Fruit fly (Drosophila melanogaster) whole organism, embryonic: Measurements from ENCODE around the gene GlnRS.

Experiments
- Atf3 ChIP-seq: fragments of 200-800 bp; sonication (Bioruptor generic); optimal IDR thresholded peaks from 3 replicates; lab custom pipeline; 2016; ENCODE audit warnings: missing biosample characterization, missing genetic modification characterization
- Bgb ChIP-seq: fragments of 200-800 bp; sonication (Bioruptor generic); IDR thresholded peaks from 2 replicates; pipeline ENCODE4 v1.3.6; 2022; ENCODE audit warnings: missing biosample characterization, missing genetic modification characterization; ENCODE audit not compliant: partially characterized antibody
- Bteb2 ChIP-seq: fragments of 200-800 bp; sonication (Bioruptor generic); optimal IDR thresholded peaks from 2 replicates; lab custom pipeline; 2016; ENCODE audit warnings: missing biosample characterization, missing genetic modification characterization
- CG10274 ChIP-seq: fragments of 200-800 bp; sonication (Bioruptor generic); optimal IDR thresholded peaks from 3 replicates; lab custom pipeline; 2017; ENCODE audit warnings: missing biosample characterization, mild to moderate bottlenecking, missing genetic modification characterization
- CG11456 ChIP-seq: fragments of 200-800 bp; sonication (Bioruptor generic); IDR thresholded peaks from 3 replicates; pipeline ENCODE4 v1.3.6; 2022; ENCODE audit warnings: missing biosample characterization, missing genetic modification characterization
- CG12299 ChIP-seq: fragments of 200-800 bp; sonication (Bioruptor generic); optimal IDR thresholded peaks from 2 replicates; lab custom pipeline; 2018; ENCODE audit warnings: missing biosample characterization, mild to moderate bottlenecking, missing genetic modification characterization
- CG1233 ChIP-seq: fragments of 200-800 bp; sonication (Bioruptor generic); optimal IDR thresholded peaks from 4 replicates; lab custom pipeline; 2018; ENCODE audit warnings: missing biosample characterization, mild to moderate bottlenecking, missing genetic modification characterization
- CG12769 ChIP-seq: fragments of 200-800 bp; sonication (Bioruptor generic); optimal IDR thresholded peaks from 2 replicates; lab custom pipeline; 2019; ENCODE audit warnings: missing biosample characterization, mild to moderate bottlenecking, missing genetic modification characterization, moderate library complexity
- CG13287 ChIP-seq: fragments of 200-800 bp; sonication (Bioruptor generic); IDR thresholded peaks from 2 replicates; pipeline ENCODE4 v1.3.6; 2022; ENCODE audit warnings: missing biosample characterization, missing genetic modification characterization; ENCODE audit not compliant: partially characterized antibody
- CG15514 ChIP-seq: fragments of 200-800 bp; sonication (Bioruptor generic); optimal IDR thresholded peaks from 3 replicates; lab custom pipeline; 2017; ENCODE audit warnings: missing biosample characterization, missing genetic modification characterization, mild to moderate bottlenecking, moderate library complexity, missing genetic modification reagents
- CG16779 ChIP-seq: fragments of 200-800 bp; sonication (Bioruptor generic); IDR thresholded peaks from 2 replicates; pipeline ENCODE4 v1.3.6; 2022; ENCODE audit warnings: missing biosample characterization, missing genetic modification characterization
- CG17328 ChIP-seq: fragments of 200-800 bp; sonication (Bioruptor generic); IDR thresholded peaks from 2 replicates; pipeline ENCODE4 v1.3.6; 2022; ENCODE audit warnings: missing biosample characterization, missing genetic modification characterization
- CG17912 ChIP-seq: fragments of 200-800 bp; sonication (Bioruptor generic); optimal IDR thresholded peaks from 2 replicates; lab custom pipeline; 2018; ENCODE audit warnings: missing biosample characterization, mild to moderate bottlenecking, missing genetic modification characterization
- CG1792 ChIP-seq: fragments of 200-800 bp; sonication (Bioruptor generic); optimal IDR thresholded peaks from 2 replicates; lab custom pipeline; 2016; ENCODE audit warnings: missing biosample characterization, missing genetic modification characterization
- CG1832 ChIP-seq: fragments of 200-800 bp; sonication (Bioruptor generic); optimal IDR thresholded peaks from 2 replicates; lab custom pipeline; 2017; ENCODE audit warnings: missing biosample characterization, mild to moderate bottlenecking, missing genetic modification characterization, inconsistent platforms
- CG31224 ChIP-seq: fragments of 200-800 bp; sonication (Bioruptor generic); IDR thresholded peaks from 2 replicates; pipeline ENCODE4 v1.3.6; 2022; ENCODE audit warnings: missing biosample characterization, missing genetic modification characterization
- CG32532 ChIP-seq: fragments of 200-800 bp; sonication (Bioruptor generic); IDR thresholded peaks from 2 replicates; pipeline ENCODE4 v1.3.6; 2022; ENCODE audit warnings: missing biosample characterization, missing genetic modification characterization
- CG33213 ChIP-seq: fragments of 200-800 bp; sonication (Bioruptor generic); optimal IDR thresholded peaks from 3 replicates; lab custom pipeline; 2016; ENCODE audit warnings: missing biosample characterization, missing genetic modification characterization
- CG33557 ChIP-seq: fragments of 200-800 bp; sonication (Bioruptor generic); optimal IDR thresholded peaks from 2 replicates; lab custom pipeline; 2019; ENCODE audit warnings: missing biosample characterization, mild to moderate bottlenecking, missing genetic modification characterization, moderate library complexity
- CG34224 ChIP-seq: fragments of 200-800 bp; sonication (Bioruptor generic); IDR thresholded peaks from 3 replicates; pipeline ENCODE4 v1.3.6; 2022; ENCODE audit warnings: missing biosample characterization, missing genetic modification characterization; ENCODE audit not compliant: partially characterized antibody
- CG34422 ChIP-seq: fragments of 200-800 bp; sonication (Bioruptor generic); IDR thresholded peaks from 3 replicates; pipeline ENCODE4 v1.3.6; 2022; ENCODE audit warnings: missing biosample characterization, missing genetic modification characterization
- CG7357 ChIP-seq: fragments of 200-800 bp; sonication (Bioruptor generic); IDR thresholded peaks from 3 replicates; pipeline ENCODE4 v1.3.6; 2022; ENCODE audit warnings: missing biosample characterization, missing genetic modification characterization
- CG7928 ChIP-seq: fragments of 200-800 bp; sonication (Bioruptor generic); optimal IDR thresholded peaks from 2 replicates; lab custom pipeline; 2017; ENCODE audit warnings: missing biosample characterization, mild to moderate bottlenecking, missing genetic modification characterization
- CHES-1-like ChIP-seq: fragments of 200-800 bp; sonication (Bioruptor generic); optimal IDR thresholded peaks from 2 replicates; lab custom pipeline; 2016; ENCODE audit warnings: missing biosample characterization, missing genetic modification characterization
- CoRest ChIP-seq: fragments of 200-800 bp; sonication (Bioruptor generic); optimal IDR thresholded peaks from 3 replicates; lab custom pipeline; 2018; ENCODE audit warnings: missing biosample characterization, mild to moderate bottlenecking, missing genetic modification characterization, moderate library complexity
- D ChIP-seq, 2 experiments: fragments of 200-800 bp in 1 of 2; fragments of >200 bp in 1 of 2; sonication (Bioruptor generic) in 1 of 2; optimal IDR thresholded peaks; 2 replicates in 1 of 2; 3 replicates in 1 of 2; lab custom pipeline; 2017; ENCODE audit warnings: mild to moderate bottlenecking in 1 of 2, missing biosample characterization in 1 of 2, missing genetic modification characterization in 1 of 2, missing genetic modification reagents in 1 of 2
- Dad ChIP-seq: fragments of 200-800 bp; sonication (Bioruptor generic); optimal IDR thresholded peaks from 3 replicates; lab custom pipeline; 2016; ENCODE audit warnings: missing biosample characterization, missing genetic modification characterization
- Dip2 ChIP-seq: fragments of 200-800 bp; sonication (Bioruptor generic); IDR thresholded peaks from 2 replicates; pipeline ENCODE4 v1.3.6; 2022; ENCODE audit warnings: missing biosample characterization, missing genetic modification characterization
- Eip74EF ChIP-seq, 2 experiments: fragments of 200-800 bp in 1 of 2; fragments of >200 bp in 1 of 2; sonication (Bioruptor generic) in 1 of 2; optimal IDR thresholded peaks; 2 replicates each; lab custom pipeline; 2017 to 2019; ENCODE audit warnings: missing biosample characterization in 2 of 2, missing genetic modification characterization in 2 of 2, mild to moderate bottlenecking in 1 of 2, moderate library complexity in 1 of 2
- HHEX ChIP-seq: fragments of 200-800 bp; sonication (Bioruptor generic); optimal IDR thresholded peaks from 3 replicates; lab custom pipeline; 2017; ENCODE audit warnings: missing biosample characterization, mild to moderate bottlenecking, missing genetic modification characterization, missing genetic modification reagents
- Pdp1 ChIP-seq, 2 experiments: fragments of 200-800 bp; sonication (Bioruptor generic); optimal IDR thresholded peaks; 3 replicates each; lab custom pipeline; 2016; ENCODE audit warnings: missing biosample characterization in 2 of 2, missing genetic modification characterization in 2 of 2, mild to moderate bottlenecking in 1 of 2, moderate library complexity in 1 of 2
- Ptx1 ChIP-seq: fragments of 200-800 bp; sonication (Bioruptor generic); IDR thresholded peaks from 2 replicates; pipeline ENCODE4 v1.3.6; 2022; ENCODE audit warnings: missing biosample characterization, missing genetic modification characterization
- Rfx ChIP-seq: fragments of 200-800 bp; sonication (Bioruptor generic); IDR thresholded peaks from 2 replicates; pipeline ENCODE4 v1.3.6; 2022; ENCODE audit warnings: missing biosample characterization, missing genetic modification characterization
- br ChIP-seq: fragments of >200 bp; optimal IDR thresholded peaks from 2 replicates; lab custom pipeline; 2017
- cg ChIP-seq: fragments of 200-800 bp; sonication (Bioruptor generic); optimal IDR thresholded peaks from 3 replicates; lab custom pipeline; 2019; ENCODE audit warnings: missing biosample characterization, mild to moderate bottlenecking, missing genetic modification characterization, moderate library complexity
- chinmo ChIP-seq: fragments of 200-800 bp; sonication (Bioruptor generic); IDR thresholded peaks from 4 replicates; pipeline ENCODE4 v1.3.6; 2022; ENCODE audit warnings: missing biosample characterization, missing genetic modification characterization; ENCODE audit not compliant: partially characterized antibody
- danr ChIP-seq: fragments of 200-800 bp; sonication (Bioruptor generic); IDR thresholded peaks from 2 replicates; pipeline ENCODE4 v1.3.6; 2022; ENCODE audit warnings: missing biosample characterization, missing genetic modification characterization
- fd64A ChIP-seq: fragments of 200-800 bp; sonication (Bioruptor generic); optimal IDR thresholded peaks from 3 replicates; lab custom pipeline; 2018; ENCODE audit warnings: missing biosample characterization, mild to moderate bottlenecking, missing genetic modification characterization
- fu2 ChIP-seq: fragments of 200-800 bp; sonication (Bioruptor generic); optimal IDR thresholded peaks from 2 replicates; lab custom pipeline; 2016; ENCODE audit warnings: missing biosample characterization, missing genetic modification characterization
- gt ChIP-seq: fragments of 200-800 bp; sonication (Bioruptor generic); IDR thresholded peaks from 2 replicates; pipeline ENCODE4 v1.3.6; 2022; ENCODE audit warnings: missing biosample characterization, missing genetic modification characterization
- jigr1 ChIP-seq: fragments of 200-800 bp; sonication (Bioruptor generic); IDR thresholded peaks from 3 replicates; pipeline ENCODE4 v1.3.6; 2022; ENCODE audit warnings: missing biosample characterization, missing genetic modification characterization
- lola ChIP-seq, 3 experiments: fragments of >200 bp in 2 of 3; fragments of 200-800 bp in 1 of 3; sonication (Bioruptor generic) in 1 of 3; optimal IDR thresholded peaks; 2 replicates each; lab custom pipeline; 2017 to 2019; ENCODE audit warnings: missing biosample characterization in 3 of 3, missing genetic modification characterization in 3 of 3, mild to moderate bottlenecking in 1 of 3, moderate library complexity in 1 of 3
- nmo ChIP-seq: fragments of 200-800 bp; sonication (Bioruptor generic); optimal IDR thresholded peaks from 2 replicates; lab custom pipeline; 2018; ENCODE audit warnings: missing biosample characterization, mild to moderate bottlenecking, missing genetic modification characterization, moderate library complexity
- onecut ChIP-seq: fragments of 200-800 bp; sonication (Bioruptor generic); IDR thresholded peaks from 2 replicates; pipeline ENCODE4 v1.3.6; 2022; ENCODE audit warnings: missing biosample characterization, missing genetic modification characterization
- pzg ChIP-seq: fragments of 200-800 bp; sonication (Bioruptor generic); optimal IDR thresholded peaks from 3 replicates; lab custom pipeline; 2018; ENCODE audit warnings: missing biosample characterization, mild to moderate bottlenecking, missing genetic modification characterization, moderate library complexity
- salm ChIP-seq: fragments of 200-800 bp; sonication (Bioruptor generic); optimal IDR thresholded peaks from 2 replicates; lab custom pipeline; 2018; ENCODE audit warnings: missing biosample characterization, mild to moderate bottlenecking, missing genetic modification characterization
- slou ChIP-seq: fragments of 200-800 bp; sonication (Bioruptor generic); optimal IDR thresholded peaks from 3 replicates; lab custom pipeline; 2016; ENCODE audit warnings: missing biosample characterization, missing genetic modification characterization
- tin ChIP-seq: fragments of 200-800 bp; sonication (Bioruptor generic); optimal IDR thresholded peaks from 3 replicates; lab custom pipeline; 2016; ENCODE audit warnings: missing biosample characterization, missing genetic modification characterization
- vvl ChIP-seq: fragments of 200-800 bp; sonication (Bioruptor generic); IDR thresholded peaks from 2 replicates; pipeline ENCODE4 v1.3.6; 2022; ENCODE audit warnings: missing biosample characterization, missing genetic modification characterization

GlnRS gene

DNA sequence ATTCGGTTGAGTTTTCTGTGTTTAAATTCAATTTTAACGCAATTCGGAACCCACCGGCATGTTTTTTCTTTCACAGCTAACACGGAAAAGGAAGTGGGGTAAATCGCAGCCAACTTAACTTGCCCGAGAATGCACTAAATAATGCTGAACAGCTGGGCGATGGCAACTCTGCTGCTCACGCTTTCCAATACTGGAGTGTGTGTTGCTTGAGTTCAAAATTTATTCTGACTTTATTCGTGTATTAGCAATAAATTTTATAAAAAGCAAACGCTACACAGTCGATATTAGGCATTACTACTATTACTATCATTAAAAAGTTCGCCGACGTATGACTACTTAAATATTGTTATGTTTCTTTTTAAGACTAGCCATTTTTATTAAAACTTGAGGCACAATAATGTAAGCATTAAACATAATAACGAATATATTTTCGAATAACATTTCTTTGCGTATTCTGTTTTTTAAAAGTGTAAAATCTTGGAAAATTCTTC, 18.1 kb downstream of the GlnRS start, which contains the start of the genes RpS27 and Nup37 (continued):
- TF ChIP-seq CG31224 (peak; percentile 93), Atf3 (GFP tag; lab: Kevin White, UChicago) (peak; percentile 98), CG10274 (peak; percentile 96), CG7928 (peak; percentile 82), salm (tag; lab: Kevin White, UChicago) (peak; percentile 90), pzg (GFP tag; lab: Kevin White, UChicago) (peak; percentile 97), CG11456 (peak; percentile 99), tin (GFP tag; lab: Kevin White, UChicago) (peak; percentile 98), CG16779 (peak; percentile 97), CoRest (tag; lab: Kevin White, UChicago) (peak; percentile 95), Bteb2 (GFP tag; lab: Kevin White, UChicago) (peak; percentile 97), fd64A (GFP tag; lab: Kevin White, UChicago) (peak; percentile 98), nmo (peak; percentile 97), Rfx (GFP tag; lab: Robert Waterston, UW) (peak; percentile 99), Dip2 (GFP tag; lab: Robert Waterston, UW) (0 out of 2 replicates have a peak, but pooled peaks have one; percentile 14), Bgb (peak; percentile 43; the same call in 1 of the 2 replicates), CG17328 (GFP tag; lab: Robert Waterston, UW) (peak; percentile 98), lola (GFP tag; optimal IDR thresholded peaks at IDR 0.05; lab: Kevin White, UChicago) (peak in 1 of 3 experiments; percentile 83), CHES-1-like (GFP tag; lab: Kevin White, UChicago) (peak; percentile 99), CG32532 (GFP tag; lab: Robert Waterston, UW) (peak; percentile 98), Pdp1 (GFP tag; optimal IDR thresholded peaks at IDR 0.05; lab: Kevin White, UChicago) (peak; percentile 94 to 97), HHEX (GFP tag; lab: Kevin White, UChicago) (peak; percentile 99), CG17912 (GFP tag; lab: Kevin White, UChicago) (peak; percentile 100), CG33557 (GFP tag; lab: Kevin White, UChicago) (peak; percentile 96), CG12769 (peak; percentile 98), CG34422 (GFP tag; lab: Robert Waterston, UW) (peak; percentile 97), fu2 (GFP tag; lab: Kevin White, UChicago) (peak; percentile 98), onecut (peak; percentile 97), CG7357 (GFP tag; lab: Robert Waterston, UW) (peak; percentile 73), jigr1 (peak; percentile 72; the same call in 1 of the 3 replicates), CG15514 (GFP tag; lab: Kevin White, UChicago) (peak; percentile 96), Dad (peak; percentile 99), CG1832 (GFP tag; lab: Kevin White, UChicago) (no peak), Eip74EF (GFP tag; optimal IDR thresholded peaks at IDR 0.05; lab: Kevin White, UChicago) (peak in 1 of 2 experiments; percentile 93), danr (GFP tag; lab: Robert Waterston, UW) (peak; percentile 82), br (lab: Kevin White, UChicago) (no peak), vvl (GFP tag; lab: Robert Waterston, UW) (peak; percentile 98), CG1792 (GFP tag; lab: Kevin White, UChicago) (peak; percentile 98), CG1233 (GFP tag; lab: Kevin White, UChicago) (peak; percentile 99), chinmo (GFP tag; lab: Robert Waterston, UW) (no peak), CG34224 (GFP tag; lab: Robert Waterston, UW) (no peak), CG33213 (GFP tag; lab: Kevin White, UChicago) (peak; percentile 99), CG13287 (GFP tag; lab: Robert Waterston, UW) (peak; percentile 14; the same call in 1 of the 2 replicates), gt (GFP tag; lab: Robert Waterston, UW) (peak; percentile 96), CG12299 (peak; percentile 93), cg (GFP tag; lab: Kevin White, UChicago) (no peak), slou (GFP tag; lab: Kevin White, UChicago) (peak; percentile 97), Ptx1 (peak; percentile 96), D (optimal IDR thresholded peaks at IDR 0.05; lab: Kevin White, UChicago) (no peak), D (GFP tag; optimal IDR thresholded peaks at IDR 0.05; lab: Kevin White, UChicago) (peak; percentile 96)
